Worm (Caenorhabditis elegans) whole organism, dauer: Measurements from ENCODE around the gene pdcd-2.

Experiments
- unc-62 ChIP-seq: sonication (generic microtip); optimal IDR thresholded peaks from 2 replicates; lab custom pipeline; 2017; ENCODE audit warnings: missing biosample characterization, missing genetic modification reagents, missing genetic modification characterization

pdcd-2 gene

ce11 chrIII:4435262-4435661, 17.4 kb upstream of the pdcd-2 start:
- TF ChIP-seq unc-62 (GFP tag; lab: Kevin White, UChicago) = no peak

ce11 chrIII:4434294-4434781, 16.5 kb upstream of the pdcd-2 start, which contains the start of gene C28A5.1:
Gene C28A5.1 (minus strand): TSS chrIII:4434344.
- TF ChIP-seq unc-62 (GFP tag; lab: Kevin White, UChicago) = no peak

ce11 chrIII:4429402-4429801, 11.5 kb upstream of the pdcd-2 start, which contains the start of gene C28A5.6:
Gene C28A5.6 (minus strand): TSS chrIII:4429502.
- TF ChIP-seq unc-62 (GFP tag; lab: Kevin White, UChicago) = no peak

ce11 chrIII:4428797-4429196, 10.9 kb upstream of the pdcd-2 start:
- no peak for TF ChIP-seq unc-62 (GFP tag; lab: Kevin White, UChicago)

- no peak for TF ChIP-seq unc-62 (GFP tag; lab: Kevin White, UChicago)
Measured at ce11 chrIII:4419117-4419978, 1.5 kb upstream of the pdcd-2 start, which contains the start of the genes R07E5.7 and cku-80. Gene R07E5.7 (minus strand): TSS chrIII:4419167. Gene cku-80 (plus strand): TSS chrIII:4419848.

ce11 chrIII:4415135-4415534, 2.7 kb downstream of the pdcd-2 start, which contains the start of gene R07E5.11:
Gene R07E5.11 (minus strand): TSS chrIII:4415235.
- TF ChIP-seq unc-62 (GFP tag; lab: Kevin White, UChicago) = no peak

- TF ChIP-seq unc-62 (GFP tag; lab: Kevin White, UChicago) = no peak
Measured at ce11 chrIII:4413099-4413498, 4.8 kb downstream of the pdcd-2 start, which contains the start of gene mpc-1. Gene mpc-1 (plus strand): TSS chrIII:4413457.

- no peak for TF ChIP-seq unc-62 (GFP tag; lab: Kevin White, UChicago)
Measured at ce11 chrIII:4412108-4413009, 5.5 kb downstream of the pdcd-2 start.

- no peak for TF ChIP-seq unc-62 (GFP tag; lab: Kevin White, UChicago)
Measured at ce11 chrIII:4408251-4408650, 9.6 kb downstream of the pdcd-2 start, which contains the start of gene gpch-1. Gene gpch-1 (plus strand): TSS chrIII:4408551.

- no peak for TF ChIP-seq unc-62 (GFP tag; lab: Kevin White, UChicago)
Measured at ce11 chrIII:4407144-4407543, 10.7 kb downstream of the pdcd-2 start, which contains the start of gene prdx-3. Gene prdx-3 (plus strand): TSS chrIII:4407444.

ce11 chrIII:4405986-4406385, 11.9 kb downstream of the pdcd-2 start, which contains the start of gene rnp-4:
Gene rnp-4 (plus strand): TSS chrIII:4406286.
- TF ChIP-seq unc-62 (GFP tag; lab: Kevin White, UChicago) = no peak

ce11 chrIII:4404339-4404836, 13.5 kb downstream of the pdcd-2 start, which contains the start of the genes R07E5.17 and snfc-5:
Gene R07E5.17 (minus strand): TSS chrIII:4404436.
Gene snfc-5 (plus strand): TSS chrIII:4404786.
- no peak for TF ChIP-seq unc-62 (GFP tag; lab: Kevin White, UChicago)

ce11 chrIII:4401142-4401541, 16.7 kb downstream of the pdcd-2 start, which contains the start of gene R07E5.15:
Gene R07E5.15 (plus strand): TSS chrIII:4401442.
- no peak for TF ChIP-seq unc-62 (GFP tag; lab: Kevin White, UChicago)

- no peak for TF ChIP-seq unc-62 (GFP tag; lab: Kevin White, UChicago)
Measured at ce11 chrIII:4398463-4398862, 19.4 kb downstream of the pdcd-2 start, which contains the start of gene R07E5.6. Gene R07E5.6 (plus strand): TSS chrIII:4398763.

ce11 chrIII:4397115-4397514, 20.7 kb downstream of the pdcd-2 start, which contains the start of gene R07E5.5:
Gene R07E5.5 (plus strand): TSS chrIII:4397415.
- TF ChIP-seq unc-62 (GFP tag; lab: Kevin White, UChicago) = no peak
